Fruit fly (Drosophila melanogaster) whole organism, adult: ENCODE measurements around the gene CG13384.

ENCODE experiments used
- CG11617 ChIP-seq: fragments of 200-800 bp; sonication (Bioruptor generic); optimal IDR thresholded peaks from 2 replicates; lab custom pipeline; 2017; ENCODE audit warnings: mild to moderate bottlenecking, missing biosample characterization, missing genetic modification reagents, missing genetic modification characterization
- CG12768 ChIP-seq: fragments of 200-800 bp; sonication (Bioruptor generic); optimal IDR thresholded peaks from 2 replicates; lab custom pipeline; 2017; ENCODE audit warnings: missing biosample characterization, missing genetic modification characterization, mild to moderate bottlenecking, moderate library complexity, missing genetic modification reagents
- CG14711 ChIP-seq: fragments of 200-800 bp; sonication (Bioruptor generic); optimal IDR thresholded peaks from 2 replicates; lab custom pipeline; 2018; ENCODE audit warnings: missing biosample characterization, mild to moderate bottlenecking, missing genetic modification characterization, moderate library complexity
- CG1620 ChIP-seq: fragments of 200-800 bp; sonication (Bioruptor generic); optimal IDR thresholded peaks from 2 replicates; lab custom pipeline; 2016; ENCODE audit warnings: missing biosample characterization, missing genetic modification characterization
- CG33017 ChIP-seq: fragments of 200-800 bp; sonication (Bioruptor generic); optimal IDR thresholded peaks from 2 replicates; lab custom pipeline; 2018; ENCODE audit warnings: missing biosample characterization, mild to moderate bottlenecking, missing genetic modification characterization, moderate library complexity
- CG5204 ChIP-seq: fragments of 200-800 bp; sonication (Bioruptor generic); optimal IDR thresholded peaks from 2 replicates; lab custom pipeline; 2016; ENCODE audit warnings: missing biosample characterization, missing genetic modification characterization
- CG7045 ChIP-seq: fragments of 200-800 bp; sonication (Bioruptor generic); optimal IDR thresholded peaks from 2 replicates; lab custom pipeline; 2017; ENCODE audit warnings: missing biosample characterization, mild to moderate bottlenecking, missing genetic modification characterization
- CG7101 ChIP-seq: fragments of 200-800 bp; sonication (Bioruptor generic); optimal IDR thresholded peaks from 2 replicates; lab custom pipeline; 2018; ENCODE audit warnings: missing biosample characterization, mild to moderate bottlenecking, missing genetic modification characterization, moderate library complexity
- Clk ChIP-seq: fragments of 200-800 bp; sonication (Bioruptor generic); optimal IDR thresholded peaks from 2 replicates; lab custom pipeline; 2017; ENCODE audit warnings: missing biosample characterization, missing genetic modification characterization
- Crg-1 ChIP-seq: fragments of 200-800 bp; sonication (Bioruptor generic); optimal IDR thresholded peaks from 2 replicates; lab custom pipeline; 2016; ENCODE audit warnings: missing biosample characterization, missing genetic modification characterization
- Hr96 ChIP-seq: fragments of 200-800 bp; sonication (Bioruptor generic); optimal IDR thresholded peaks from 2 replicates; lab custom pipeline; 2016; ENCODE audit warnings: missing biosample characterization, missing genetic modification characterization
- Mnt ChIP-seq: fragments of 200-800 bp; sonication (Bioruptor generic); optimal IDR thresholded peaks from 2 replicates; lab custom pipeline; 2016; ENCODE audit warnings: missing biosample characterization, mild to moderate bottlenecking, missing genetic modification characterization
- bab1 ChIP-seq: fragments of 200-800 bp; sonication (Bioruptor generic); optimal IDR thresholded peaks from 3 replicates; lab custom pipeline; 2019; ENCODE audit warnings: missing biosample characterization, mild to moderate bottlenecking, missing genetic modification characterization, moderate library complexity
- cic ChIP-seq: fragments of 200-800 bp; sonication (Bioruptor generic); optimal IDR thresholded peaks from 2 replicates; lab custom pipeline; 2017; ENCODE audit warnings: missing biosample characterization, mild to moderate bottlenecking, missing genetic modification characterization, moderate library complexity
- cnc ChIP-seq, 2 experiments: fragments of >200 bp; optimal IDR thresholded peaks; 2 replicates each; lab custom pipeline; 2017
- kay ChIP-seq: fragments of 200-800 bp; sonication (Bioruptor generic); peaks from one replicate; lab custom pipeline; 2016; ENCODE audit warnings: missing biosample characterization, missing genetic modification characterization, borderline replicate concordance
- ovo ChIP-seq: fragments of 200-800 bp; sonication (Bioruptor generic); optimal IDR thresholded peaks from 2 replicates; lab custom pipeline; 2016; ENCODE audit warnings: missing biosample characterization, missing genetic modification characterization
- pad ChIP-seq: fragments of 200-800 bp; sonication (Bioruptor generic); optimal IDR thresholded peaks from 3 replicates; lab custom pipeline; 2017; ENCODE audit warnings: missing biosample characterization, missing genetic modification characterization, mild to moderate bottlenecking, moderate library complexity, missing genetic modification reagents
- tj ChIP-seq: fragments of 200-800 bp; sonication (Bioruptor generic); optimal IDR thresholded peaks from 3 replicates; lab custom pipeline; 2017; ENCODE audit warnings: missing biosample characterization, mild to moderate bottlenecking, missing genetic modification characterization, moderate library complexity
- toe ChIP-seq: fragments of 200-800 bp; sonication (Bioruptor generic); optimal IDR thresholded peaks from 2 replicates; lab custom pipeline; 2016; ENCODE audit warnings: missing biosample characterization, missing genetic modification characterization

The CG13384 gene

dm6 chr2L:8399863-8400598 lies 15.8 kb downstream of the CG13384 start, which contains the start of gene CG31898:
TSS of gene CG31898 (plus strand) at chr2L:8400421.
- TF ChIP-seq CG12768 (no peak), cic (GFP tag; lab: Kevin White, UChicago) (peak; percentile 79), Crg-1 (no peak), kay (no peak), CG7045 (GFP tag; lab: Kevin White, UChicago) (no peak), Clk (GFP tag; lab: Kevin White, UChicago) (no peak), CG5204 (GFP tag; lab: Kevin White, UChicago) (no peak), Hr96 (no peak), bab1 (GFP tag; lab: Kevin White, UChicago) (peak; percentile 26)

DNA sequence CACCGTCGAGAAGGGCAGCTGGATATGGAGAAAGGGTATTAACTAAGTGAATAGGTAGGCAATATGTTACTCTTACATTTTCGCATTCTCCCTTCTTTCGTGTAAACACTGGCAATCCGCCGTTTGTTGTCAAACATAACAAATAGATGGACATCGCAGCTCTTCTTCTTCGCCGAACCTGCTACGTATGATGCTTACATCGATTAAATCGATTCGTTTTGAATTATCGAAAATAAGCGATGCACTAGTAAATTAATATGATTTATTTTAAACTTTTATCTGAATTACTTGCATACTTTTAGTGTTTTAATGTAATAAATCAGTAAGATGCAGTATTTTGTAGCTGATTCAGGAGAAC lies 18.7 kb downstream of the CG13384 start, which contains the start of gene fy:
Gene fy, minus strand, starts transcription at position 353 of the 358 bp plus-strand sequence.
- TF ChIP-seq toe (no peak), bab1 (GFP tag; lab: Kevin White, UChicago) (no peak), cnc (optimal IDR thresholded peaks at IDR 0.05; lab: Kevin White, UChicago) (no peak), Crg-1 (no peak), CG7045 (GFP tag; lab: Kevin White, UChicago) (no peak), kay (no peak), CG33017 (tag; lab: Kevin White, UChicago) (no peak), CG7101 (tag; lab: Kevin White, UChicago) (no peak), cic (GFP tag; lab: Kevin White, UChicago) (no peak), Mnt (GFP tag; lab: Kevin White, UChicago) (no peak), ovo (GFP tag; lab: Kevin White, UChicago) (no peak), tj (GFP tag; lab: Kevin White, UChicago) (no peak), CG12768 (no peak), CG14711 (tag; lab: Kevin White, UChicago) (no peak), pad (GFP tag; lab: Kevin White, UChicago) (no peak), CG11617 (GFP tag; lab: Kevin White, UChicago) (no peak), CG5204 (GFP tag; lab: Kevin White, UChicago) (no peak)

dm6 chr2L:8403286-8404270 lies 19.3 kb downstream of the CG13384 start, which contains the start of gene emb:
TSS of gene emb (plus strand) at chr2L:8403573.
- TF ChIP-seq CG5204 (GFP tag; lab: Kevin White, UChicago) (no peak), cic (GFP tag; lab: Kevin White, UChicago) (peak; percentile 80), CG7045 (GFP tag; lab: Kevin White, UChicago) (no peak), CG12768 (peak; percentile 37), CG14711 (tag; lab: Kevin White, UChicago) (no peak), pad (GFP tag; lab: Kevin White, UChicago) (peak; percentile 47), Hr96 (no peak), CG11617 (GFP tag; lab: Kevin White, UChicago) (peak; percentile 50), Clk (GFP tag; lab: Kevin White, UChicago) (peak; percentile 8), Crg-1 (peak; percentile 43), kay (no peak), CG7101 (tag; lab: Kevin White, UChicago) (peak; percentile 56), CG1620 (GFP tag; lab: Kevin White, UChicago) (peak; percentile 11), Mnt (GFP tag; lab: Kevin White, UChicago) (peak; percentile 80), cnc (optimal IDR thresholded peaks at IDR 0.05; lab: Kevin White, UChicago) (no peak), toe (no peak), tj (GFP tag; lab: Kevin White, UChicago) (peak; percentile 51), ovo (GFP tag; lab: Kevin White, UChicago) (no peak), bab1 (GFP tag; lab: Kevin White, UChicago) (peak; percentile 79), CG33017 (tag; lab: Kevin White, UChicago) (no peak)

DNA sequence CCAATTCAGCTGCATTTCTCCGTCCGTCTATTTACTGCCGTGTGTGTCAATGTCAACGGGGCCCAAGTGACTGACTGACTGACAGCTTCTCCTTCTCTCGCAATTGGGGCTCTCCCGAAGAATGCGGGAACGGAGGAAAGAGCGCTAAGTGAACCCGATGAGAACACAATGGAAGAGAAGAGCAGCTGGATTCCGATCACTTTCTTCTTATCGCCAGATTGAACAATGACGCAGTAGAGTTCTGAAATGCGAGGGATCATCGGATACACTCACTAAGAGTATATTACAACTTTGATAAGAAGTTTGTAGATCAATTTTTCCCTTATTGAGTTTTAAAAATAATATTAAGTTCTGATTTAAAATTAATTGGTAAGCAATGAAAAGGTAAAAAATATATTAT lies 27.3 kb downstream of the CG13384 start, which contains the start of gene Naglu:
Gene Naglu, minus strand, starts transcription at position 339 of the 400 bp plus-strand sequence.
- TF ChIP-seq CG7101 (tag; lab: Kevin White, UChicago), result peak; percentile 24
- TF ChIP-seq toe, result no peak
- peak; percentile 27 for TF ChIP-seq cic (GFP tag; lab: Kevin White, UChicago)
- no peak for TF ChIP-seq Clk (GFP tag; lab: Kevin White, UChicago)
- no peak for TF ChIP-seq CG7045 (GFP tag; lab: Kevin White, UChicago)
- TF ChIP-seq tj (GFP tag; lab: Kevin White, UChicago), result no peak
- TF ChIP-seq CG33017 (tag; lab: Kevin White, UChicago), result peak; percentile 5
- no peak for TF ChIP-seq Hr96
- peak; percentile 7 for TF ChIP-seq CG11617 (GFP tag; lab: Kevin White, UChicago)
- TF ChIP-seq kay, result no peak
- no peak for TF ChIP-seq cnc (optimal IDR thresholded peaks at IDR 0.05; lab: Kevin White, UChicago)
- no peak for TF ChIP-seq CG5204 (GFP tag; lab: Kevin White, UChicago)
- no peak for TF ChIP-seq bab1 (GFP tag; lab: Kevin White, UChicago)
- TF ChIP-seq pad (GFP tag; lab: Kevin White, UChicago), result no peak
- no peak for TF ChIP-seq ovo (GFP tag; lab: Kevin White, UChicago)
- no peak for TF ChIP-seq Crg-1
- no peak for TF ChIP-seq Mnt (GFP tag; lab: Kevin White, UChicago)
- TF ChIP-seq CG14711 (tag; lab: Kevin White, UChicago), result no peak
- TF ChIP-seq CG12768, result peak; percentile 17
- no peak for TF ChIP-seq CG1620 (GFP tag; lab: Kevin White, UChicago)
